Worm (Caenorhabditis elegans) whole organism, mixed stage, embryonic: ENCODE data around the gene spsb-1.

Source experiments
- M03D4.4 ChIP-seq: sonication (generic microtip); optimal IDR thresholded peaks from 2 replicates; lab custom pipeline; 2017; ENCODE audit warnings: mild to moderate bottlenecking, missing genetic modification characterization, missing compliant biosample characterization
- bed-3 ChIP-seq: fragments of 200-800 bp; sonication (Bioruptor generic); optimal IDR thresholded peaks from 3 replicates; lab custom pipeline; 2018; ENCODE audit warnings: mild to moderate bottlenecking, missing genetic modification characterization, moderate library complexity, missing compliant biosample characterization
- blmp-1 ChIP-seq: fragments of 150-350 bp; optimal IDR thresholded peaks from 2 replicates; lab custom pipeline; 2014; ENCODE audit warnings: missing biosample characterization, missing genetic modification characterization
- ceh-39 ChIP-seq: fragments of 150-350 bp; optimal IDR thresholded peaks from 2 replicates; lab custom pipeline; 2014; ENCODE audit warnings: missing biosample characterization, missing genetic modification characterization
- ceh-83 ChIP-seq: fragments of 200-800 bp; sonication (Bioruptor generic); optimal IDR thresholded peaks from 2 replicates; lab custom pipeline; 2018; ENCODE audit warnings: mild to moderate bottlenecking, missing genetic modification characterization, missing compliant biosample characterization
- cnd-1 ChIP-seq: fragments of 200-800 bp; sonication (Bioruptor generic); optimal IDR thresholded peaks from 2 replicates; lab custom pipeline; 2018; ENCODE audit warnings: mild to moderate bottlenecking, missing genetic modification characterization, missing compliant biosample characterization
- drap-1 ChIP-seq: fragments of 200-800 bp; sonication (Bioruptor generic); optimal IDR thresholded peaks from 3 replicates; lab custom pipeline; 2018; ENCODE audit warnings: mild to moderate bottlenecking, missing genetic modification characterization, missing compliant biosample characterization
- elt-1 ChIP-seq: sonication (generic microtip); optimal IDR thresholded peaks from 2 replicates; lab custom pipeline; 2017; ENCODE audit warnings: missing genetic modification characterization, mild to moderate bottlenecking, missing compliant biosample characterization, antibody characterized with exemption, moderate library complexity, borderline replicate concordance; ENCODE audit not compliant: insufficient read depth
- elt-3 ChIP-seq: fragments of 150-350 bp; optimal IDR thresholded peaks from 2 replicates; lab custom pipeline; 2014; ENCODE audit warnings: missing biosample characterization, missing genetic modification characterization
- ham-2 ChIP-seq: fragments of 200-800 bp; sonication (Bioruptor generic); optimal IDR thresholded peaks from 2 replicates; lab custom pipeline; 2018; ENCODE audit warnings: mild to moderate bottlenecking, missing genetic modification characterization, missing compliant biosample characterization
- hlh-1 ChIP-seq: fragments of 150-350 bp; optimal IDR thresholded peaks from 2 replicates; lab custom pipeline; 2014; ENCODE audit warnings: missing biosample characterization, missing genetic modification reagents, missing genetic modification characterization
- lin-13 ChIP-seq: fragments of 150-350 bp; optimal IDR thresholded peaks from 2 replicates; lab custom pipeline; 2014; ENCODE audit warnings: missing biosample characterization, missing genetic modification characterization
- lin-32 ChIP-seq: fragments of 200-800 bp; sonication (Bioruptor generic); optimal IDR thresholded peaks from 2 replicates; lab custom pipeline; 2018; ENCODE audit warnings: mild to moderate bottlenecking, missing genetic modification characterization, missing compliant biosample characterization
- lsy-2 ChIP-seq: fragments of 150-350 bp; optimal IDR thresholded peaks from 2 replicates; lab custom pipeline; 2014; ENCODE audit warnings: missing biosample characterization, missing genetic modification characterization
- mep-1 ChIP-seq: fragments of 150-350 bp; optimal IDR thresholded peaks from 2 replicates; lab custom pipeline; 2017; ENCODE audit warnings: missing biosample characterization, missing genetic modification reagents, missing genetic modification characterization, inconsistent platforms
- mls-2 ChIP-seq: sonication (generic microtip); optimal IDR thresholded peaks from 2 replicates; lab custom pipeline; 2016; ENCODE audit warnings: mild to moderate bottlenecking, missing genetic modification characterization, moderate library complexity, missing compliant biosample characterization
- nhr-12 ChIP-seq: fragments of 150-350 bp; optimal IDR thresholded peaks from 2 replicates; lab custom pipeline; 2014; ENCODE audit warnings: missing biosample characterization, missing genetic modification characterization
- nhr-76 ChIP-seq: sonication (generic microtip); optimal IDR thresholded peaks from 2 replicates; lab custom pipeline; 2017; ENCODE audit warnings: missing biosample characterization, missing genetic modification characterization
- pha-4 ChIP-seq: fragments of 150-350 bp; optimal IDR thresholded peaks from 2 replicates; lab custom pipeline; 2018; ENCODE audit warnings: missing biosample characterization, missing genetic modification reagents, missing genetic modification characterization
- sem-2 ChIP-seq: fragments of 200-800 bp; sonication (Bioruptor generic); optimal IDR thresholded peaks from 2 replicates; lab custom pipeline; 2018; ENCODE audit warnings: mild to moderate bottlenecking, missing genetic modification characterization, missing compliant biosample characterization
- snpc-4 ChIP-seq: fragments of 150-350 bp; optimal IDR thresholded peaks from 2 replicates; lab custom pipeline; 2014; ENCODE audit warnings: missing biosample characterization, missing genetic modification characterization
- sptf-1 ChIP-seq: sonication (generic microtip); optimal IDR thresholded peaks from 2 replicates; lab custom pipeline; 2017; ENCODE audit warnings: mild to moderate bottlenecking, missing genetic modification characterization, moderate library complexity, missing compliant biosample characterization
- unc-120 ChIP-seq: sonication (generic microtip); optimal IDR thresholded peaks from 2 replicates; lab custom pipeline; 2017; ENCODE audit warnings: missing genetic modification characterization, missing compliant biosample characterization; ENCODE audit not compliant: poor library complexity, severe bottlenecking
- unc-39 ChIP-seq: fragments of 150-350 bp; optimal IDR thresholded peaks from 2 replicates; lab custom pipeline; 2014; ENCODE audit warnings: missing biosample characterization, missing genetic modification characterization
- unc-62 ChIP-seq: fragments of 150-350 bp; optimal IDR thresholded peaks from 2 replicates; lab custom pipeline; 2014; ENCODE audit warnings: missing biosample characterization, missing genetic modification reagents, missing genetic modification characterization
- zip-8 ChIP-seq: fragments of 150-350 bp; optimal IDR thresholded peaks from 2 replicates; lab custom pipeline; 2014; ENCODE audit warnings: missing biosample characterization, missing genetic modification characterization

Gene spsb-1

DNA sequence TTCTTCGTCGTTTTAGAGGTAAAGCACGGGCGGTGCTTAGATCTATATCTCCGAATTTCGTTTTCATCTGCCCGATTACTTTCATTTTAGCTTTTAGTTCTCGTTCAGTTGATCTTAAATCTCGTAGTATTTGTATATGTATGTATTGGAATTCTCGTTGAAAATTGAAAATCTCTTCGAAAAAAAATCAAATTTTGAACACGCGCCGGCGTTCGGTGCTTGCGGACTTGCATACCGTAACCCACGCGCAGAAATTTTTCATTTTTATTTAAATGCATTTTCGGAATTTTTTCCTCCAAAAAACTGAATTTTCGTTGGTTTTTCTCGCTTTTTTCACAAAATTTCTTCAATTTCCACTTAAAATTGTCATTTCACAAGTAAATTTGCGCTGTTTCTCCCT, 11.6 kb downstream of the spsb-1 start:
- TF ChIP-seq zip-8 (tag; lab: Kevin White, UChicago) (no peak), lsy-2 (peak; percentile 93), mep-1 (tag; lab: Kevin White, UChicago) (peak; percentile 3)
- TF ChIP-seq, all 35 proteins: peak for 2

ce11 chrII:15208874-15209273, 12.3 kb downstream of the spsb-1 start:
- TF ChIP-seq nhr-76 (tag; lab: Kevin White, UChicago) = no peak

DNA sequence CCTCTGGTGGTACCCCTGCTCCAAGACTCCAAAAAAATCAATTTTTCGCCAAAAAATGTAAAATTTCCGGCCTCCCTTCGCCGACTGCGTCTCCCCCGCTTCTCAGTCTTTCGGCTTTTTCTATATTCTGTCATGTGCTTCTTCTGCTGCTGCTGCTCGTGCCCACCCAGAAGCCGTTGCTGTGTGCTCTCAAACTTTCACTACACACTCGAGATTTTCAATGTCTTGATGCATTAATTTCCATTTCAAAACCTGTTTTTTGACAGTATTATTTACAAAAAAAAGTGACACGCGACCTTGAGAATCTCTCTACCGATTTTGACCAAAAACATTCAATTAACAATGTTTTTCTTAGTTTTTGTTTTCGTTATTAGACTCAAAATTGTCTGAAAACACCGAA, 12.8 kb downstream of the spsb-1 start:
- TF ChIP-seq drap-1 = no peak
- no peak for TF ChIP-seq sem-2 (GFP tag; lab: Kevin White, UChicago)
- TF ChIP-seq ceh-83 (GFP tag; lab: Kevin White, UChicago) = no peak
- TF ChIP-seq elt-3 (tag; lab: Kevin White, UChicago) = no peak
- TF ChIP-seq hlh-1 (tag; lab: Kevin White, UChicago) = no peak
- no peak for TF ChIP-seq unc-120 (tag; lab: Kevin White, UChicago)
- TF ChIP-seq mls-2 = no peak
- no peak for TF ChIP-seq blmp-1
- TF ChIP-seq M03D4.4 (tag; lab: Kevin White, UChicago) = no peak
- TF ChIP-seq lin-13 = no peak
- no peak for TF ChIP-seq elt-1 (tag; lab: Kevin White, UChicago)
- TF ChIP-seq ceh-39 = no peak
- TF ChIP-seq zip-8 (tag; lab: Kevin White, UChicago) = no peak
- no peak for TF ChIP-seq cnd-1 (tag; lab: Kevin White, UChicago)
- TF ChIP-seq lsy-2 = no peak
- no peak for TF ChIP-seq pha-4 (tag; lab: Kevin White, UChicago)
- no peak for TF ChIP-seq sptf-1
- no peak for TF ChIP-seq lin-32 (GFP tag; lab: Kevin White, UChicago)
- no peak for TF ChIP-seq nhr-12 (tag; lab: Kevin White, UChicago)
- TF ChIP-seq bed-3 (GFP tag; lab: Kevin White, UChicago) = no peak

DNA sequence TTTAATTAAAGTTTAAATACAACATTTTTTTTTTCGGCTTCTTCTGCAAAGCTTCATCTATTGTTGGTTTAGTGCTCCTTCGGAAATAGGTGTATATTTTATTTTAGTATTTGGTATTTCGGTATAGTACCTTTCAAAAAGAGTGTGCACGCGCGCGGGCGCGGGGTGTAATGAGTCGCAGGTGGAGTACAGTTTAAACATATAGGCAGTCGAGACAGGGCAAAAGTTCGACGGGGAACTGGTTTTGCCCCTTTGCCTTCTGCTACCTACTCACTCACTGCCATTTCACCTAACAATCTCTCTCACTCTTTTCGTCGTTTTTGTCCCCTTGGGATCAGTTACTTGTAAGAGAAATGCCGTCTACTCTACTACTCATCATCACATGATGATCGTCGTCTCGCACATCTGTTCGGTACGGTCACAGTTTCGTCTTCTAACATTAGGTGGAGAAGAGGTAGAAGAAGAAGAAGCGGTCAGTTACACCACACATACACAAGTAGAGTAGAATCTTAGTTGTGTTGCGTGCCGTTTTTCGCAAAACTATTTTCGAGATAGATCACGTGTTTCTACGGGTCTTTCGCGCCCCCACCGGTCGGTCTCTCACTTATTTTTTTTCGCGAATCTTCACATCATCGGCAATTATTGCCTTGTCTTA, 15.9 kb downstream of the spsb-1 start:
- TF ChIP-seq pha-4 (tag; lab: Kevin White, UChicago) = no peak
- TF ChIP-seq nhr-76 (tag; lab: Kevin White, UChicago) = no peak
- TF ChIP-seq lin-13 = no peak
- TF ChIP-seq ham-2 (GFP tag; lab: Kevin White, UChicago) = no peak
- no peak for TF ChIP-seq hlh-1 (tag; lab: Kevin White, UChicago)
- TF ChIP-seq unc-62 = no peak
- no peak for TF ChIP-seq bed-3 (GFP tag; lab: Kevin White, UChicago)
- TF ChIP-seq, all 35 proteins: peak for 0

DNA sequence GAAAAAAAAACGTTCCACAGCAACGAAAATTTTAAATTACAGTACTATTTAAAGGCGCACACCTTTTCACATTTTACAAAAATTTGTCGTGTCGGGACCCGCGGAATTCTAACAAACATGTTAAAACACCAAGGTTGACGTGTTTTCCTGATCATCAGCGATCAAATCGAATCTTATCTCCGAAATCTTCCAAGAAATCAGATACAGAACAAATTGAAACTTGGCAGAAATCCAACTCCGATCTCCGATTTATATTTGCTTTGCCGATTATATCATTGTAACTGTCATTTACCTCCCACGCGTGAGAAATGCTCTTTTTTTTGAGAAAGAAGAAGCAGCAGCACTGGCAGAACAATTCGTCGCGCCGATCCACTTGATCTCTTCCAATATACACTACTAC, 17.2 kb downstream of the spsb-1 start:
- TF ChIP-seq cnd-1 (tag; lab: Kevin White, UChicago) (no peak), elt-1 (tag; lab: Kevin White, UChicago) (peak; percentile 97)

DNA sequence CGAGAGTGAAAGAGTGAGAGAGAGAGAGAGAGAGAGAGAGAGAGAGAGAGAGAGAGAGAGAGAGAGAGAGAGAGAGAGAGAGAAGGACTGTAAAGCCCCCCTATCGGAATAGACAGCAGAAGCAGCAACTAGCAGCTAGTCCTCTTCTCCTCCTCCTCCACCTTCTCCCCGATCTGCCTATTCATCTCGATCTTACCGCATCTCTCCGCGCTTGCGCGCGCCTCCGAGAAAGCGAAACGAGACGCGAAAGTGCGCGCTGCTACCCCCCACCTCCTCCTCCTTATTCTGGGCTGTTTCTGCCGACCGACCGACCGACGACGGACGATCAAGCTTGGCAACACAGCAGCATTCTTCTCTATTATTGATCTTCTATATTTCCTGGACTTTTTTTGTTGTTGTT, 21.4 kb downstream of the spsb-1 start:
- TF ChIP-seq ceh-39 (no peak), lin-32 (GFP tag; lab: Kevin White, UChicago) (peak; percentile 23), blmp-1 (peak; percentile 95), mls-2 (peak; percentile 34), sptf-1 (peak; percentile 74), bed-3 (GFP tag; lab: Kevin White, UChicago) (peak; percentile 24), M03D4.4 (tag; lab: Kevin White, UChicago) (peak; percentile 39), elt-3 (tag; lab: Kevin White, UChicago) (no peak), ham-2 (GFP tag; lab: Kevin White, UChicago) (peak; percentile 98), elt-1 (tag; lab: Kevin White, UChicago) (peak; percentile 66), sem-2 (GFP tag; lab: Kevin White, UChicago) (peak; percentile 33)

DNA sequence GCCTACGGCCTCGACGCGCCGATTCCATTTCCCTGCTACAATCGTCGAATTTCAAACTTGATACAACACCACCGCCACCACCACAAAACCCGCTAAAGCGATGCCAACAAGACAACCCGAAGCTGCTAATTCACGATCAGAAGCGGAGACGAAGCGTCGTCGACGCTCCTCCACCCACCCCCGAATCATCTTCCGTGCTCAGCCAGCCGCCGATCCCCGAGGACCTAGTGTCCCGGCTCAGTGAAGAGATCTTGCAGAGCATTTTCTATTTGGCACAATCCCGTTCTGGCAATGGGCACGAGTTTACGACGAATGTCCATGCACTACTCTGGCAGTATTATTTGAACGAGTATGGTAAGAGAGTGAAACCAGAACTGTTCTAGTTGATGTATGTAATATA, 22.1 kb downstream of the spsb-1 start:
- no peak for TF ChIP-seq elt-3 (tag; lab: Kevin White, UChicago)
- TF ChIP-seq unc-120 (tag; lab: Kevin White, UChicago) = no peak
- TF ChIP-seq blmp-1 = no peak
- TF ChIP-seq unc-39 = no peak
- no peak for TF ChIP-seq drap-1
- TF ChIP-seq lin-13 = no peak
- no peak for TF ChIP-seq nhr-76 (tag; lab: Kevin White, UChicago)
- no peak for TF ChIP-seq M03D4.4 (tag; lab: Kevin White, UChicago)
- no peak for TF ChIP-seq bed-3 (GFP tag; lab: Kevin White, UChicago)
- TF ChIP-seq snpc-4 (tag; lab: Kevin White, UChicago) = no peak
- TF ChIP-seq cnd-1 (tag; lab: Kevin White, UChicago) = no peak
